Worm (Caenorhabditis elegans) whole organism, young adult: ENCODE data around the gene mesp-1.

Experiments
- B0035.1 ChIP-seq: sonication (generic microtip); optimal IDR thresholded peaks from 2 replicates; lab custom pipeline; 2016; ENCODE audit warnings: missing genetic modification characterization, mild to moderate bottlenecking, missing compliant biosample characterization, missing genotype, missing genetic modification reagents
- D2030.7 ChIP-seq: fragments of 200-800 bp; sonication (Bioruptor generic); IDR thresholded peaks from 2 replicates; pipeline ENCODE4 v1.3.6; 2022; ENCODE audit warnings: missing genetic modification reagents, missing genetic modification characterization, missing compliant biosample characterization
- F23B12.7 ChIP-seq: sonication (generic microtip); optimal IDR thresholded peaks from 2 replicates; lab custom pipeline; 2017; ENCODE audit warnings: missing genetic modification characterization, mild to moderate bottlenecking, missing compliant biosample characterization, antibody characterized with exemption, moderate library complexity; ENCODE audit not compliant: insufficient read depth
- F33H1.4 ChIP-seq: fragments of 200-800 bp; sonication (Bioruptor generic); IDR thresholded peaks from 2 replicates; pipeline ENCODE4 v1.3.6; 2022; ENCODE audit warnings: missing genetic modification reagents, missing genetic modification characterization, missing compliant biosample characterization
- F37B4.10 ChIP-seq: fragments of 200-800 bp; sonication (Bioruptor generic); IDR thresholded peaks from 2 replicates; pipeline ENCODE4 v1.3.6; 2022; ENCODE audit warnings: missing genetic modification characterization, missing compliant biosample characterization
- F39B2.1 ChIP-seq: fragments of 200-800 bp; sonication (Bioruptor generic); IDR thresholded peaks from 2 replicates; pipeline ENCODE4 v1.3.6; 2022; ENCODE audit warnings: missing genetic modification reagents, missing genetic modification characterization, missing compliant biosample characterization
- K11D2.4 ChIP-seq: fragments of 200-800 bp; sonication (Bioruptor generic); IDR thresholded peaks from 2 replicates; pipeline ENCODE4 v1.3.6; 2022; ENCODE audit warnings: missing genetic modification reagents, missing genetic modification characterization, missing compliant biosample characterization
- Y67H2A.10 ChIP-seq: fragments of 200-800 bp; sonication (Bioruptor generic); conservative IDR thresholded peaks from 2 replicates; pipeline ENCODE4 v1.3.6; 2022; ENCODE audit warnings: missing genetic modification reagents, missing genetic modification characterization, missing compliant biosample characterization
- Y95B8A.8 ChIP-seq: fragments of 200-800 bp; sonication (Bioruptor generic); IDR thresholded peaks from 2 replicates; pipeline ENCODE4 v1.3.6; 2022; ENCODE audit warnings: missing genetic modification reagents, missing genetic modification characterization, missing compliant biosample characterization
- akir-1 ChIP-seq: fragments of 200-800 bp; sonication (Bioruptor generic); optimal IDR thresholded peaks from 2 replicates; lab custom pipeline; 2018; ENCODE audit warnings: mild to moderate bottlenecking, missing genetic modification characterization, moderate library complexity, missing compliant biosample characterization
- aptf-3 ChIP-seq: fragments of 200-800 bp; sonication (Bioruptor generic); IDR thresholded peaks from 2 replicates; pipeline ENCODE4 v1.3.6; 2022; ENCODE audit warnings: missing genetic modification characterization, missing compliant biosample characterization
- attf-3 ChIP-seq: fragments of 200-800 bp; sonication (Bioruptor generic); conservative IDR thresholded peaks from 2 replicates; pipeline ENCODE4 v1.3.6; 2022; ENCODE audit warnings: missing genetic modification reagents, missing genetic modification characterization, missing compliant biosample characterization
- bed-2 ChIP-seq: fragments of 200-800 bp; sonication (Bioruptor generic); IDR thresholded peaks from 2 replicates; pipeline ENCODE4 v1.3.6; 2022; ENCODE audit warnings: missing genetic modification reagents, missing genetic modification characterization, missing compliant biosample characterization
- cebp-2 ChIP-seq: fragments of 200-800 bp; sonication (Bioruptor generic); IDR thresholded peaks from 2 replicates; pipeline ENCODE4 v1.3.6; 2022; ENCODE audit warnings: missing genetic modification characterization, missing compliant biosample characterization
- ceh-100 ChIP-seq: fragments of 200-800 bp; sonication (Bioruptor generic); IDR thresholded peaks from 2 replicates; pipeline ENCODE4 v1.3.6; 2022; ENCODE audit warnings: missing genetic modification reagents, missing genetic modification characterization, missing compliant biosample characterization
- ceh-79 ChIP-seq: sonication (generic microtip); optimal IDR thresholded peaks from 2 replicates; lab custom pipeline; 2017; ENCODE audit warnings: mild to moderate bottlenecking, missing genetic modification characterization, missing compliant biosample characterization
- ceh-91 ChIP-seq: fragments of 200-800 bp; sonication (Bioruptor generic); IDR thresholded peaks from 2 replicates; pipeline ENCODE4 v1.3.6; 2022; ENCODE audit warnings: missing genetic modification reagents, missing genetic modification characterization, missing compliant biosample characterization
- chd-7 ChIP-seq: sonication (generic microtip); optimal IDR thresholded peaks from 2 replicates; lab custom pipeline; 2016; ENCODE audit warnings: mild to moderate bottlenecking, missing genetic modification characterization, moderate library complexity, missing compliant biosample characterization
- dox-1 ChIP-seq: fragments of 200-800 bp; sonication (Bioruptor generic); IDR thresholded peaks from 2 replicates; pipeline ENCODE4 v1.3.6; 2022; ENCODE audit warnings: missing genetic modification reagents, missing genetic modification characterization, missing compliant biosample characterization
- dpff-1 ChIP-seq: sonication (generic microtip); optimal IDR thresholded peaks from 2 replicates; lab custom pipeline; 2017; ENCODE audit warnings: mild to moderate bottlenecking, missing genetic modification characterization, missing compliant biosample characterization
- egrh-3 ChIP-seq: fragments of 200-800 bp; sonication (Bioruptor generic); IDR thresholded peaks from 2 replicates; pipeline ENCODE4 v1.3.6; 2022; ENCODE audit warnings: missing genetic modification reagents, missing genetic modification characterization, missing compliant biosample characterization
- him-1 ChIP-seq: sonication (generic microtip); optimal IDR thresholded peaks from 2 replicates; lab custom pipeline; 2016; ENCODE audit warnings: missing genotype, missing genetic modification reagents, missing genetic modification characterization, missing compliant biosample characterization
- hlh-12 ChIP-seq: sonication (generic microtip); optimal IDR thresholded peaks from 2 replicates; lab custom pipeline; 2016; ENCODE audit warnings: missing genetic modification characterization, missing compliant biosample characterization
- lin-26 ChIP-seq: fragments of 200-800 bp; sonication (Bioruptor generic); IDR thresholded peaks from 2 replicates; pipeline ENCODE4 v1.3.6; 2022; ENCODE audit warnings: missing genetic modification reagents, missing genetic modification characterization, missing compliant biosample characterization
- lin-40 ChIP-seq: sonication (generic microtip); optimal IDR thresholded peaks from 2 replicates; lab custom pipeline; 2016; ENCODE audit warnings: missing genetic modification characterization, mild to moderate bottlenecking, missing compliant biosample characterization, missing genotype, missing genetic modification reagents
- lin-54 ChIP-seq: fragments of 200-800 bp; sonication (Bioruptor generic); optimal IDR thresholded peaks from 2 replicates; lab custom pipeline; 2018; ENCODE audit warnings: mild to moderate bottlenecking, missing genetic modification characterization, missing compliant biosample characterization
- lir-1 ChIP-seq: fragments of 200-800 bp; sonication (Bioruptor generic); conservative IDR thresholded peaks from 2 replicates; pipeline ENCODE4 v1.3.6; 2022; ENCODE audit warnings: missing genetic modification reagents, missing genetic modification characterization, missing compliant biosample characterization
- madf-10 ChIP-seq: sonication (generic microtip); optimal IDR thresholded peaks from 2 replicates; lab custom pipeline; 2016; ENCODE audit warnings: mild to moderate bottlenecking, missing genetic modification characterization, missing compliant biosample characterization
- madf-6 ChIP-seq: fragments of 200-800 bp; sonication (Bioruptor generic); IDR thresholded peaks from 2 replicates; pipeline ENCODE4 v1.3.6; 2022; ENCODE audit warnings: missing genetic modification reagents, missing genetic modification characterization, missing compliant biosample characterization
- mcd-1 ChIP-seq: fragments of 200-800 bp; sonication (Bioruptor generic); IDR thresholded peaks from 2 replicates; pipeline ENCODE4 v1.3.6; 2022; ENCODE audit warnings: missing genetic modification reagents, missing genetic modification characterization, missing compliant biosample characterization
- mel-28 ChIP-seq: sonication (generic microtip); optimal IDR thresholded peaks from 2 replicates; lab custom pipeline; 2016; ENCODE audit warnings: borderline replicate concordance, mild to moderate bottlenecking, missing genetic modification characterization, missing compliant biosample characterization
- mxl-1 ChIP-seq: sonication (generic microtip); optimal IDR thresholded peaks from 2 replicates; lab custom pipeline; 2016; ENCODE audit warnings: missing genetic modification characterization, missing compliant biosample characterization
- nfya-1 ChIP-seq: sonication (generic microtip); optimal IDR thresholded peaks from 2 replicates; lab custom pipeline; 2017; ENCODE audit warnings: antibody characterized with exemption, missing compliant biosample characterization, missing genetic modification characterization, borderline replicate concordance; ENCODE audit not compliant: insufficient read depth
- nhr-80 ChIP-seq: sonication (generic microtip); optimal IDR thresholded peaks from 2 replicates; lab custom pipeline; 2016; ENCODE audit warnings: missing genetic modification characterization, missing compliant biosample characterization
- pha-4 ChIP-seq: fragments of 150-350 bp; sonication (generic microtip); optimal IDR thresholded peaks from 2 replicates; lab custom pipeline; 2014; ENCODE audit warnings: missing biosample characterization, missing genetic modification reagents, missing genetic modification characterization
- rcor-1 ChIP-seq: fragments of 200-800 bp; sonication (Bioruptor generic); IDR thresholded peaks from 2 replicates; pipeline ENCODE4 v1.3.6; 2022; ENCODE audit warnings: missing genetic modification reagents, missing genetic modification characterization, missing compliant biosample characterization
- rec-8 ChIP-seq, 2 experiments: sonication (generic microtip); optimal IDR thresholded peaks; 2 replicates each; lab custom pipeline; 2016; ENCODE audit warnings: mild to moderate bottlenecking in 2 of 2, missing genetic modification characterization in 2 of 2, missing genetic modification reagents in 2 of 2, missing genotype in 2 of 2, missing biosample characterization in 1 of 2, missing compliant biosample characterization in 1 of 2, moderate library complexity in 1 of 2
- repo-1 ChIP-seq: sonication (generic microtip); optimal IDR thresholded peaks from 2 replicates; lab custom pipeline; 2017; ENCODE audit warnings: mild to moderate bottlenecking, missing genetic modification characterization, missing compliant biosample characterization
- rpc-1 ChIP-seq, 2 experiments: fragments of 150-350 bp in 1 of 2; sonication (generic microtip) in 1 of 2; optimal IDR thresholded peaks; 2 replicates each; lab custom pipeline; 2014 to 2018; ENCODE audit warnings: missing biosample characterization in 1 of 2, missing genetic modification characterization in 1 of 2, missing genetic modification reagents in 1 of 2, missing genotype in 1 of 2
- sdz-38 ChIP-seq: sonication (generic microtip); optimal IDR thresholded peaks from 2 replicates; lab custom pipeline; 2016; ENCODE audit warnings: missing genotype, missing genetic modification characterization, missing compliant biosample characterization
- sea-2 ChIP-seq: fragments of 200-800 bp; sonication (Bioruptor generic); IDR thresholded peaks from 2 replicates; pipeline ENCODE4 v1.3.6; 2022; ENCODE audit warnings: missing genetic modification characterization, missing compliant biosample characterization
- tbp1 ChIP-seq: fragments of 200-800 bp; sonication (Bioruptor generic); optimal IDR thresholded peaks from 2 replicates; lab custom pipeline; 2018; ENCODE audit warnings: mild to moderate bottlenecking, missing genetic modification characterization, missing compliant biosample characterization
- unc-62 ChIP-seq: fragments of 150-350 bp; optimal IDR thresholded peaks from 2 replicates; lab custom pipeline; 2014; ENCODE audit warnings: missing biosample characterization, missing genetic modification reagents, missing genetic modification characterization
- zfh-2 ChIP-seq: fragments of 200-800 bp; sonication (Bioruptor generic); conservative IDR thresholded peaks from 2 replicates; pipeline ENCODE4 v1.3.6; 2022; ENCODE audit warnings: missing genetic modification reagents, missing genetic modification characterization, missing compliant biosample characterization
- ztf-18 ChIP-seq: sonication (generic microtip); optimal IDR thresholded peaks from 2 replicates; lab custom pipeline; 2016; ENCODE audit warnings: missing genotype, mild to moderate bottlenecking, missing genetic modification characterization, missing compliant biosample characterization
- ztf-26 ChIP-seq: sonication (generic microtip); optimal IDR thresholded peaks from 2 replicates; lab custom pipeline; 2017; ENCODE audit warnings: missing genetic modification characterization, missing compliant biosample characterization
- ztf-6 ChIP-seq: fragments of 200-800 bp; sonication (Bioruptor generic); IDR thresholded peaks from 2 replicates; pipeline ENCODE4 v1.3.6; 2022; ENCODE audit warnings: missing genetic modification reagents, missing genetic modification characterization, missing compliant biosample characterization

The mesp-1 gene

ce11 chrIV:8534189-8534588, 35.1 kb downstream of the mesp-1 start:
- TF ChIP-seq madf-10 (tag; lab: Kevin White, UChicago), result no peak
- TF ChIP-seq B0035.1, result no peak
- TF ChIP-seq dox-1 (GFP tag; lab: Robert Waterston, UW), result no peak
- peak; percentile 54 for TF ChIP-seq nhr-80 (tag; lab: Kevin White, UChicago)
- no peak for TF ChIP-seq egrh-3 (GFP tag; lab: Robert Waterston, UW)
- no peak for TF ChIP-seq sdz-38 (tag; lab: Kevin White, UChicago)

- TF ChIP-seq rec-8 (tag; optimal IDR thresholded peaks at IDR 0.05; lab: Kevin White, UChicago) (no peak), ceh-79 (tag; lab: Kevin White, UChicago) (no peak), madf-6 (GFP tag; lab: Robert Waterston, UW) (no peak), lin-40 (peak; percentile 39), nfya-1 (tag; lab: Kevin White, UChicago) (no peak), aptf-3 (GFP tag; lab: Robert Waterston, UW) (no peak), dox-1 (GFP tag; lab: Robert Waterston, UW) (0 out of 2 replicates have a peak, but pooled peaks have one; percentile 17), him-1 (no peak), mxl-1 (tag; lab: Kevin White, UChicago) (no peak), hlh-12 (tag; lab: Kevin White, UChicago) (no peak), akir-1 (GFP tag; lab: Kevin White, UChicago) (no peak), nhr-80 (tag; lab: Kevin White, UChicago) (peak; percentile 71), ztf-18 (tag; lab: Kevin White, UChicago) (no peak), K11D2.4 (0 out of 2 replicates have a peak, but pooled peaks have one; percentile 32), lir-1 (GFP tag; lab: Robert Waterston, UW) (no peak), ztf-26 (tag; lab: Kevin White, UChicago) (peak; percentile 10), zfh-2 (GFP tag; lab: Robert Waterston, UW) (no peak), chd-7 (tag; lab: Kevin White, UChicago) (peak; percentile 11), mel-28 (tag; lab: Kevin White, UChicago) (no peak), dpff-1 (tag; lab: Kevin White, UChicago) (no peak), F39B2.1 (no peak), attf-3 (no peak), lin-26 (no peak), F33H1.4 (no peak), repo-1 (tag; lab: Kevin White, UChicago) (no peak), F37B4.10 (no peak), Y67H2A.10 (GFP tag; lab: Robert Waterston, UW) (no peak), tbp1 (GFP tag; lab: Kevin White, UChicago) (peak; percentile 5), ceh-100 (GFP tag; lab: Robert Waterston, UW) (no peak), D2030.7 (no peak), sea-2 (GFP tag; lab: Robert Waterston, UW) (no peak), mcd-1 (no peak), F23B12.7 (tag; lab: Kevin White, UChicago) (no peak), madf-10 (tag; lab: Kevin White, UChicago) (no peak), lin-54 (GFP tag; lab: Kevin White, UChicago) (no peak), ceh-91 (GFP tag; lab: Robert Waterston, UW) (no peak), ztf-6 (GFP tag; lab: Robert Waterston, UW) (no peak), cebp-2 (no peak), bed-2 (GFP tag; lab: Robert Waterston, UW) (no peak), rcor-1 (GFP tag; lab: Robert Waterston, UW) (no peak), Y95B8A.8 (GFP tag; lab: Robert Waterston, UW) (no peak), rpc-1 (optimal IDR thresholded peaks at IDR 0.05; lab: Kevin White, UChicago) (no peak), rpc-1 (tag; optimal IDR thresholded peaks at IDR 0.05; lab: Kevin White, UChicago) (no peak), pha-4 (no peak), unc-62 (peak; percentile 39)
Observed at ce11 chrIV:8534997-8535414, 35.9 kb downstream of the mesp-1 start.
